Fruit fly (Drosophila melanogaster): ENCODE data around the gene Ir76b.

Gene Ir76b

DNA sequence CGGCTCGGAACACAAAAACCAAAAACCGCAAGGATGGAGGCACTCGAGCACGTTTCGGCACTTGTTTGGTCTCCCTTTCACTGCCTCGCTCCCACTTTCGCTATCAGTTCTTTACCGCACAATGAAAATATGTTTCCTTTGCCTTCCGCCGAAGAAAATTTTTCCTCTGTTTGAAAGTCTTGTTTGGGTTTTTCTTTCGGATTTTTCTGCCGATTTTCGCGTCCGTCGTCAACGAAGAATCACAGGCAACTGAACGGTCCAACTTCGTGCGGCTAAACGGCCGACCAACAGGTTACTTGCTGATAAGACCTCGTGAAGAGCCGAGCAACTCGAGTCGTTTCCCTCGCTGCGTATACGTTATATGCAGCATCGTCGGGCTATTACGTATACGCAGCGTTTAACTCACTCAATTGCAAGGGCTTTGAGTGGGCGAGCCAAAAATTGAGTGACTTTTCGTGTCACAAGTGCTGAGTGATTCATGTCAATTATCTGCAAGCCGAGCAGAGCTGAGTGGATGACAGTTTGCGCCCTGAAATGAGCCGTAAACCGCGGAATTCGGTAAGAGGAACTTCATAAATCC lies 22.5 kb downstream of the Ir76b start, which contains the start of gene sNPF-R:
TSS of gene sNPF-R (minus strand) at position 253 of the 580 bp plus-strand sequence.
- TF ChIP-seq gl (tag; optimal IDR thresholded peaks at IDR 0.05), result no peak
- no peak for TF ChIP-seq Snoo (tag; optimal IDR thresholded peaks at IDR 0.05)
- TF ChIP-seq CG14655 (GFP tag; optimal IDR thresholded peaks at IDR 0.05), result no peak
- no peak for TF ChIP-seq CG15710 (tag; optimal IDR thresholded peaks at IDR 0.05)
- no peak for TF ChIP-seq CG32121 (GFP tag; IDR thresholded peaks at IDR 0.05)
- no peak for TF ChIP-seq CG8159 (tag; optimal IDR thresholded peaks at IDR 0.05)
- TF ChIP-seq CG17806 (tag; optimal IDR thresholded peaks at IDR 0.05), result no peak
- TF ChIP-seq fd96Ca (GFP tag; IDR thresholded peaks at IDR 0.05), result no peak
- TF ChIP-seq CG9948 (tag; optimal IDR thresholded peaks at IDR 0.05), result no peak
- no peak; the same call in 1 of the 2 replicates for TF ChIP-seq CG12605 (GFP tag; IDR thresholded peaks at IDR 0.05)
- no peak for TF ChIP-seq EcR (GFP tag; optimal IDR thresholded peaks at IDR 0.05)
- no peak for TF ChIP-seq Ets98B (GFP tag; IDR thresholded peaks at IDR 0.05)
- TF ChIP-seq CG4496 (GFP tag; IDR thresholded peaks at IDR 0.05), result no peak
- no peak for TF ChIP-seq Pif1B (GFP tag; optimal IDR thresholded peaks at IDR 0.05)
- no peak for TF ChIP-seq CG34367 (tag; optimal IDR thresholded peaks at IDR 0.05)

DNA sequence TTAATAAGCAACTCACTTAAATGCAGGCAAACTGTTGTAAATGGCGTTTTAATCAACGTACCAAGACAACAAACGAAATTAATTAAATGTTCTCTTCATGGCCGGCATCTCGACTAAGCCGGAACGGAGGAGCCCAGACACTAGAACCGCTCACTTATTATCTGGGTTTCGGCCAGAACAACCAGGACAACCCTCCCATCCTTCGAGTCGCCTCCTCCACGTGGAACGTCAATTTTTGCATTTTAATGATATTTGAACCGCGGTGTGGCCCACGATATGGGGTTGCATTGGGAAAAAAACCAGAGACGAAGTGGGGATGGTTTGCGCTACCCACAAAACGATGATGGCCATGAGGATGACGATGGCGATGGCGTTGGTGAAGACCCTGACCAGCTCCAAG lies 26.3 kb downstream of the Ir76b start:
- TF ChIP-seq CG8159 (tag; optimal IDR thresholded peaks at IDR 0.05), result no peak
- TF ChIP-seq Snoo (tag; optimal IDR thresholded peaks at IDR 0.05), result no peak
- TF ChIP-seq CG15710 (tag; optimal IDR thresholded peaks at IDR 0.05), result no peak
- no peak for TF ChIP-seq CG8301 (tag; optimal IDR thresholded peaks at IDR 0.05)
- no peak for TF ChIP-seq Pif1B (GFP tag; optimal IDR thresholded peaks at IDR 0.05)
- no peak for TF ChIP-seq CG17806 (tag; optimal IDR thresholded peaks at IDR 0.05)
- no peak for TF ChIP-seq D1 (tag; optimal IDR thresholded peaks at IDR 0.05)
- no peak for TF ChIP-seq CG13204 (GFP tag; optimal IDR thresholded peaks at IDR 0.05)
- no peak for TF ChIP-seq CG10348 (GFP tag; IDR thresholded peaks at IDR 0.05)
- TF ChIP-seq CG32121 (GFP tag; IDR thresholded peaks at IDR 0.05), result no peak
- no peak for TF ChIP-seq CG9948 (tag; optimal IDR thresholded peaks at IDR 0.05)
- TF ChIP-seq CG4496 (GFP tag; IDR thresholded peaks at IDR 0.05), result no peak
- TF ChIP-seq Pif1A (GFP tag; optimal IDR thresholded peaks at IDR 0.05), result no peak

DNA sequence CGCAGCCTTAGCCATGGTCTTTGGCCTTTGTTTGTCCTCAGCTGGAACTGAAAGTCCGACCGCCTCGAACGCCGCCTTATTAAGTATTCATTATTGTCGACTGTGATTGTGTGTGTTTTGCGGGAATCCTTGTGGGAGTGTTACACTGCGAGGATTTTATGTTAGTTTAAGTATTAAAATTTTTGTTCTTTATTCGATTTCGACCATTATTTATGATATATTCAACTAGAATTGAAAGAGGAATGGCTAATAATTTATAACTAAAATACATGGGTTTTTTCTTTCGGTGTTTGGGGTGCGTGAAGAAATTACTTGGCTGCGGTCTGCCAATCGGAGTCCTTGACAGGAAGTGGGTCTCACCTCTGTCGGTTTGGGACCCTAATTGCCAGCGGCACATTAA lies 48.8 kb downstream of the Ir76b start:
- TF ChIP-seq CG13204 (GFP tag; optimal IDR thresholded peaks at IDR 0.05) (no peak), CG15710 (tag; optimal IDR thresholded peaks at IDR 0.05) (no peak), D1 (tag; optimal IDR thresholded peaks at IDR 0.05) (no peak), gl (tag; optimal IDR thresholded peaks at IDR 0.05) (no peak), CG4496 (GFP tag; IDR thresholded peaks at IDR 0.05) (no peak), Pif1B (GFP tag; optimal IDR thresholded peaks at IDR 0.05) (no peak), CG8301 (tag; optimal IDR thresholded peaks at IDR 0.05) (no peak), CG8159 (tag; optimal IDR thresholded peaks at IDR 0.05) (no peak), rn (GFP tag; IDR thresholded peaks at IDR 0.05) (no peak), CG34367 (tag; optimal IDR thresholded peaks at IDR 0.05) (no peak), CG14655 (GFP tag; optimal IDR thresholded peaks at IDR 0.05) (no peak), CG10348 (GFP tag; IDR thresholded peaks at IDR 0.05) (no peak)

All from whole organism, pupa.